Worm (Caenorhabditis elegans) whole organism, L2 larva: ENCODE measurements around the gene W01F3.2.

Experiments
- C34F6.9 ChIP-seq: fragments of 150-350 bp; optimal IDR thresholded peaks from 2 replicates; lab custom pipeline; 2014; ENCODE audit warnings: missing biosample characterization, missing genetic modification characterization
- F13H6.1 ChIP-seq: sonication (generic microtip); optimal IDR thresholded peaks from 2 replicates; lab custom pipeline; 2016; ENCODE audit warnings: missing genetic modification characterization, missing compliant biosample characterization
- R02D3.7 ChIP-seq: fragments of 150-350 bp; optimal IDR thresholded peaks from 2 replicates; lab custom pipeline; 2014; ENCODE audit warnings: missing biosample characterization, missing genetic modification characterization
- Y55F3AM.14 ChIP-seq: fragments of 200-800 bp; sonication (Bioruptor generic); optimal IDR thresholded peaks from 2 replicates; lab custom pipeline; 2018; ENCODE audit warnings: mild to moderate bottlenecking, missing genetic modification characterization, missing compliant biosample characterization
- alr-1 ChIP-seq: fragments of 150-350 bp; optimal IDR thresholded peaks from 2 replicates; lab custom pipeline; 2014; ENCODE audit warnings: missing biosample characterization, missing genetic modification characterization
- aly-2 ChIP-seq: fragments of 150-350 bp; optimal IDR thresholded peaks from 2 replicates; lab custom pipeline; 2014; ENCODE audit warnings: missing biosample characterization, missing genetic modification characterization
- ama-1 ChIP-seq: fragments of 150-350 bp; optimal IDR thresholded peaks from 2 replicates; lab custom pipeline; 2018; ENCODE audit warnings: inconsistent platforms
- blmp-1 ChIP-seq: sonication (generic microtip); optimal IDR thresholded peaks from 2 replicates; lab custom pipeline; 2017; ENCODE audit warnings: missing genetic modification characterization, mild to moderate bottlenecking, missing compliant biosample characterization, antibody characterized with exemption, moderate library complexity; ENCODE audit not compliant: insufficient read depth
- ceh-82 ChIP-seq: fragments of 150-350 bp; optimal IDR thresholded peaks from 2 replicates; lab custom pipeline; 2014; ENCODE audit warnings: missing biosample characterization, missing genetic modification characterization
- crh-2 ChIP-seq: sonication (generic microtip); optimal IDR thresholded peaks from 2 replicates; lab custom pipeline; 2017; ENCODE audit warnings: missing biosample characterization, missing genetic modification characterization
- egl-27 ChIP-seq: sonication (generic microtip); optimal IDR thresholded peaks from 3 replicates; lab custom pipeline; 2017; ENCODE audit warnings: missing biosample characterization, missing genetic modification reagents, missing genetic modification characterization
- elt-1 ChIP-seq: fragments of 150-350 bp; optimal IDR thresholded peaks from 2 replicates; lab custom pipeline; 2014; ENCODE audit warnings: missing biosample characterization, missing genetic modification characterization
- elt-3 ChIP-seq: sonication (generic microtip); optimal IDR thresholded peaks from 2 replicates; lab custom pipeline; 2017; ENCODE audit warnings: missing biosample characterization, missing genetic modification characterization
- fos-1 ChIP-seq: fragments of 150-350 bp; optimal IDR thresholded peaks from 2 replicates; lab custom pipeline; 2014; ENCODE audit warnings: missing biosample characterization, missing genetic modification characterization
- gmeb-1 ChIP-seq: fragments of 150-350 bp; optimal IDR thresholded peaks from 2 replicates; lab custom pipeline; 2014; ENCODE audit warnings: missing biosample characterization, missing genetic modification characterization
- lin-11 ChIP-seq: fragments of 150-350 bp; sonication (generic microtip); optimal IDR thresholded peaks from 2 replicates; lab custom pipeline; 2014; ENCODE audit warnings: missing biosample characterization, missing genetic modification characterization, inconsistent platforms, mixed read lengths
- lin-13 ChIP-seq: fragments of 150-350 bp; optimal IDR thresholded peaks from 2 replicates; lab custom pipeline; 2014; ENCODE audit warnings: missing biosample characterization, missing genetic modification reagents, missing genetic modification characterization
- lsy-2 ChIP-seq, 2 experiments: fragments of 150-350 bp in 1 of 2; sonication (generic microtip) in 1 of 2; optimal IDR thresholded peaks; 2 replicates each; lab custom pipeline; 2014 to 2017; ENCODE audit warnings: missing biosample characterization in 2 of 2, missing genetic modification characterization in 2 of 2
- mab-5 ChIP-seq: fragments of 150-350 bp; optimal IDR thresholded peaks from 2 replicates; lab custom pipeline; 2014; ENCODE audit warnings: missing biosample characterization, missing genetic modification characterization
- mbf-1 ChIP-seq: sonication (generic microtip); optimal IDR thresholded peaks from 2 replicates; lab custom pipeline; 2017; ENCODE audit warnings: missing biosample characterization, missing genetic modification characterization
- nhr-10 ChIP-seq: sonication (generic microtip); optimal IDR thresholded peaks from 2 replicates; lab custom pipeline; 2017; ENCODE audit warnings: missing biosample characterization, missing genetic modification characterization
- nhr-12 ChIP-seq: fragments of 150-350 bp; optimal IDR thresholded peaks from 2 replicates; lab custom pipeline; 2014; ENCODE audit warnings: missing biosample characterization, missing genetic modification characterization
- nhr-129 ChIP-seq: fragments of 150-350 bp; optimal IDR thresholded peaks from 2 replicates; lab custom pipeline; 2014; ENCODE audit warnings: missing biosample characterization, missing genetic modification characterization
- nhr-23 ChIP-seq: fragments of 150-350 bp; optimal IDR thresholded peaks from 2 replicates; lab custom pipeline; 2014; ENCODE audit warnings: missing biosample characterization, missing genetic modification reagents, missing genetic modification characterization
- nhr-237 ChIP-seq: fragments of 150-350 bp; optimal IDR thresholded peaks from 2 replicates; lab custom pipeline; 2014; ENCODE audit warnings: missing biosample characterization, missing genetic modification characterization
- nhr-25 ChIP-seq: fragments of 150-350 bp; sonication (generic microtip); optimal IDR thresholded peaks from 3 replicates; lab custom pipeline; 2014; ENCODE audit warnings: missing biosample characterization, missing genetic modification characterization
- nhr-6 ChIP-seq: fragments of 150-350 bp; optimal IDR thresholded peaks from 2 replicates; lab custom pipeline; 2014; ENCODE audit warnings: missing biosample characterization, missing genetic modification characterization
- nhr-77 ChIP-seq: fragments of 150-350 bp; optimal IDR thresholded peaks from 2 replicates; lab custom pipeline; 2014; ENCODE audit warnings: missing biosample characterization, missing genetic modification characterization
- sem-4 ChIP-seq: fragments of 150-350 bp; optimal IDR thresholded peaks from 2 replicates; lab custom pipeline; 2014; ENCODE audit warnings: missing biosample characterization, missing genetic modification reagents, missing genetic modification characterization
- skn-1 ChIP-seq: sonication (generic microtip); optimal IDR thresholded peaks from 2 replicates; lab custom pipeline; 2017; ENCODE audit warnings: missing biosample characterization, missing genetic modification characterization
- sma-3 ChIP-seq: sonication (generic microtip); optimal IDR thresholded peaks from 2 replicates; lab custom pipeline; 2016; ENCODE audit warnings: missing genetic modification reagents, missing genetic modification characterization, missing compliant biosample characterization
- sma-9 ChIP-seq, 2 experiments: fragments of 150-350 bp in 1 of 2; sonication (generic microtip) in 1 of 2; optimal IDR thresholded peaks; 2 replicates each; lab custom pipeline; 2014 to 2016; ENCODE audit warnings: missing genetic modification characterization in 2 of 2, mild to moderate bottlenecking in 1 of 2, missing biosample characterization in 1 of 2, missing compliant biosample characterization in 1 of 2, missing genetic modification reagents in 1 of 2, moderate library complexity in 1 of 2
- unc-39 ChIP-seq: fragments of 150-350 bp; optimal IDR thresholded peaks from 2 replicates; lab custom pipeline; 2014; ENCODE audit warnings: missing biosample characterization, missing genetic modification characterization
- unc-55 ChIP-seq: fragments of 150-350 bp; sonication (generic microtip); optimal IDR thresholded peaks from 3 replicates; lab custom pipeline; 2014; ENCODE audit warnings: missing biosample characterization, missing genetic modification reagents, missing genetic modification characterization
- zag-1 ChIP-seq: fragments of 150-350 bp; optimal IDR thresholded peaks from 2 replicates; lab custom pipeline; 2014; ENCODE audit warnings: missing biosample characterization, missing genetic modification characterization
- ztf-1 ChIP-seq: fragments of 200-800 bp; sonication (Bioruptor generic); conservative IDR thresholded peaks from 2 replicates; pipeline ENCODE4 v1.3.6; 2022; ENCODE audit warnings: missing genetic modification characterization, missing compliant biosample characterization
- ztf-11 ChIP-seq: sonication (generic microtip); optimal IDR thresholded peaks from 2 replicates; lab custom pipeline; 2017; ENCODE audit warnings: missing biosample characterization, missing genetic modification characterization
- ztf-4 ChIP-seq: fragments of 150-350 bp; optimal IDR thresholded peaks from 2 replicates; lab custom pipeline; 2014; ENCODE audit warnings: missing biosample characterization, missing genetic modification characterization

W01F3.2 gene

DNA sequence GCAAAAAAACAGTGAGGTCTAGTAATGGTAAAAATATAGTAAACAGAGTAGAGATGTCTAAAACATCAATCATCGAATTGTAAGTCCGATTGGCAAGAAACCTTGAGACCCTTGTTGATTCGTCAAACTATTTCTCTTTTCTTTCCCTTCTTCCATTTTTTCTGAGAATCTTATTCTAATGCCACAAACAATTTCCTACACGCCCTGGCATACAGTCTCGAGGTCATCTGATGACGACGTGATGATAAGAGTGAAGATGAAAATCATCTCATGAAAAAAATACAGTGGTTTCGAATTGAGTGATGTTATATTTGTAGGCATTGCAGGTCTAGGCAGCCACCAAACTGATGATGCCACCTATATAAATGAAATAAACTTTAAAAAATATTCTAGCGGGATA, 32.8 kb downstream of the W01F3.2 start:
- TF ChIP-seq gmeb-1 (tag; lab: Kevin White, UChicago) (no peak), ztf-11 (tag; lab: Kevin White, UChicago) (no peak), nhr-25 (tag; lab: Kevin White, UChicago) (peak; percentile 79), blmp-1 (tag; lab: Kevin White, UChicago) (peak; percentile 54), nhr-10 (tag; lab: Kevin White, UChicago) (no peak), nhr-129 (tag; lab: Kevin White, UChicago) (peak; percentile 57), zag-1 (tag; lab: Kevin White, UChicago) (no peak), sma-9 (GFP tag; optimal IDR thresholded peaks at IDR 0.05; lab: Kevin White, UChicago) (peak; percentile 39), sma-9 (tag; optimal IDR thresholded peaks at IDR 0.05; lab: Kevin White, UChicago) (no peak), sma-3 (GFP tag; lab: Kevin White, UChicago) (peak; percentile 25), ztf-1 (no peak), skn-1 (tag; lab: Kevin White, UChicago) (no peak)

DNA sequence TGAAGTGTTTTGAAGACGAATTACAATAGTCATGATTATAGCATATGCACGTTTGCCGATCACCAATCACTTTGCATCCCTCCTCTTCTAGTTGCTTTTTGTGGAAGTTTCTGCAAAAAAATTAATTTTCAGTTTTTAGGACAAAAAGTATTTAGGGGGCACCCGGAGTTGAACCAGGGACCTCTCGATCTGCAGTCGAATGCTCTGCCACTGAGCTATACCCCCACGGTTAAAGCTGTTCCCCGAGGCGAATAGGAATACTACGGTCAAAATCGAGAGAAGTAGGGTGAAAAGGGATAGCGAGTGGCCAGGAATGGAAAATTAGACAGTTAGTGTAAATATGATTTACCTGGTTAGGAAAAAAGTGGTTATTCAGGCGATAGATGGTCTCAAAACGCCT, 33.8 kb downstream of the W01F3.2 start:
- TF ChIP-seq ama-1 (lab: Kevin White, UChicago) (no peak), nhr-77 (tag; lab: Kevin White, UChicago) (no peak), F13H6.1 (peak; percentile 40), C34F6.9 (tag; lab: Kevin White, UChicago) (peak; percentile 6), nhr-6 (tag; lab: Kevin White, UChicago) (no peak), elt-3 (tag; lab: Kevin White, UChicago) (no peak), sem-4 (no peak), lin-11 (tag; lab: Kevin White, UChicago) (peak; percentile 17), lin-13 (GFP tag; lab: Kevin White, UChicago) (peak; percentile 45), nhr-129 (tag; lab: Kevin White, UChicago) (peak; percentile 39), crh-2 (tag; lab: Kevin White, UChicago) (peak; percentile 4), zag-1 (tag; lab: Kevin White, UChicago) (no peak), egl-27 (no peak), alr-1 (tag; lab: Kevin White, UChicago) (no peak), ztf-4 (tag; lab: Kevin White, UChicago) (no peak), nhr-237 (tag; lab: Kevin White, UChicago) (no peak), unc-39 (no peak), nhr-25 (tag; lab: Kevin White, UChicago) (no peak), unc-55 (peak; percentile 18), nhr-23 (tag; lab: Kevin White, UChicago) (no peak), lsy-2 (tag; optimal IDR thresholded peaks at IDR 0.05; lab: Kevin White, UChicago) (peak in 1 of 2 experiments; percentile 21), mbf-1 (tag; lab: Kevin White, UChicago) (no peak), sma-3 (GFP tag; lab: Kevin White, UChicago) (peak; percentile 73), sma-9 (GFP tag; optimal IDR thresholded peaks at IDR 0.05; lab: Kevin White, UChicago) (no peak), sma-9 (tag; optimal IDR thresholded peaks at IDR 0.05; lab: Kevin White, UChicago) (no peak), mab-5 (tag; lab: Kevin White, UChicago) (no peak), Y55F3AM.14 (GFP tag; lab: Kevin White, UChicago) (peak; percentile 18), gmeb-1 (tag; lab: Kevin White, UChicago) (peak; percentile 44), fos-1 (tag; lab: Kevin White, UChicago) (no peak), nhr-12 (no peak)

DNA sequence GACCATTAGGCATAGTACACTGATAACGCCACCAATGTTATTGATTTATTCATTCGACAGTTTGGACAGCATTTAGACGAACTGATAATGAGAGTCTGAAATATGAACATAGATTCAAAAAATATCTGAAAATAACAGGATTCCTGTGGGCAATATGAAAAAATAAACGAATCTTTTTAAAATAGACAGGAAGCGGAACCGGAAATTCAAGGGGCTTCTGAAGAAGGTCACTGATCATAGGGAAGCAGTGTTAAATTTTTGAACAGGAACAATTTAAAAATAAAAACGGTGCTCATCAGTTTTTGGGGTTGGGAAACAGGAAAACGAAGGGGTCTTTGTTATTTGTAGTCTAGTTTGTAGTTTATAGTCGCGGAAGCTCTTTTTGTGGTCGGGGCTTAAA, 38.1 kb downstream of the W01F3.2 start, which contains the start of gene F53F8.7:
TSS of gene F53F8.7 (minus strand) at position 101 of the 400 bp plus-strand sequence.
- TF ChIP-seq C34F6.9 (tag; lab: Kevin White, UChicago), result no peak
- TF ChIP-seq aly-2 (tag; lab: Kevin White, UChicago), result no peak
- TF ChIP-seq gmeb-1 (tag; lab: Kevin White, UChicago), result no peak
- no peak for TF ChIP-seq elt-1 (tag; lab: Kevin White, UChicago)
- no peak for TF ChIP-seq F13H6.1
- no peak for TF ChIP-seq nhr-129 (tag; lab: Kevin White, UChicago)
- TF ChIP-seq R02D3.7 (tag; lab: Kevin White, UChicago), result no peak
- no peak for TF ChIP-seq Y55F3AM.14 (GFP tag; lab: Kevin White, UChicago)
- no peak for TF ChIP-seq ztf-11 (tag; lab: Kevin White, UChicago)
- no peak for TF ChIP-seq egl-27
- no peak for TF ChIP-seq nhr-23 (tag; lab: Kevin White, UChicago)
- no peak for TF ChIP-seq ceh-82
- TF ChIP-seq lin-11 (tag; lab: Kevin White, UChicago), result no peak
